Worm (Caenorhabditis elegans): ENCODE data around the gene H14N18.4.
A peak's percentile ranks its signal among the peaks of the same experiment; 100 is the strongest.

Gene H14N18.4

ce11 chrV:8928967-8929366 is at the start of gene H14N18.4:
TSS of gene H14N18.4 (minus strand) at chrV:8928978.
- TF ChIP-seq tbx-7 (tag; optimal IDR thresholded peaks at IDR 0.05) (no peak), ahr-1 (tag; optimal IDR thresholded peaks at IDR 0.05) (no peak), pat-9 (tag; optimal IDR thresholded peaks at IDR 0.05) (no peak)

ce11 chrV:8977895-8978294 is 49.1 kb upstream of the H14N18.4 start:
- no peak for TF ChIP-seq npax-4 (tag; optimal IDR thresholded peaks at IDR 0.05)
- no peak for TF ChIP-seq madf-2 (tag; optimal IDR thresholded peaks at IDR 0.05)
- no peak for TF ChIP-seq ceh-2 (tag; optimal IDR thresholded peaks at IDR 0.05)
- no peak for TF ChIP-seq ceh-18 (tag; optimal IDR thresholded peaks at IDR 0.05)
- TF ChIP-seq unc-86 (tag; optimal IDR thresholded peaks at IDR 0.05), result no peak
- TF ChIP-seq pha-2 (tag; optimal IDR thresholded peaks at IDR 0.05), result no peak
- no peak for TF ChIP-seq syd-9 (tag; optimal IDR thresholded peaks at IDR 0.05)
- TF ChIP-seq ceh-48 (tag; optimal IDR thresholded peaks at IDR 0.05), result no peak

DNA sequence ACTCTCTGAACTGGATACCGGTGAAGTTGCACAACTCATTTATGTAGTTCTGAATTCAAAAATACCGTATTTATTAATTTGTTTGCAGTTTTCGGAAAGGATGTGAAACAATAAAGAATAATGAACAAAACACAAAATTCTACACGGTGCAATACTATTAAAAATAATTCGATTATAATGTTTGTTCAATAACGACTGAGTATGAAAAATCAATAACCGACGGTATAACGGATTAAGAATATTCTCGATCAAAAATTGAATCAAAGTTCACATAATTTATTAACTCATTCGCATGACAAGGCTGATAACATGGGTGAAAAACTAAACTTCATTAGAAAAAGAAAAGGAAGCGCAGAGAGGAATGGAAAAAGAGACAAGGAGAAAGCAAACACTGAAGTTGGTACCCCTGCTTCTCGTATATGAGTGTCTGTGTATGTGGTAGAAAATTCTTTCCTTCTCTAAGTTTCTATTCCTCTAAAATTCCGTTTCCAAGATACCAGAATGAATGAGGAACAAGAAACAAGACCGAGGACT is 46.2 kb upstream of the H14N18.4 start, which contains the start of gene nhr-143:
Gene nhr-143, minus strand, starts transcription at position 51 of the 534 bp plus-strand sequence.
- no peak for TF ChIP-seq ztf-16 (tag; optimal IDR thresholded peaks at IDR 0.05)
- TF ChIP-seq sox-2 (GFP tag; IDR thresholded peaks at IDR 0.05), result no peak
- TF ChIP-seq hlh-8 (tag; optimal IDR thresholded peaks at IDR 0.05), result no peak
- no peak for TF ChIP-seq odd-2 (tag; optimal IDR thresholded peaks at IDR 0.05)
- TF ChIP-seq ceh-14 (tag; optimal IDR thresholded peaks at IDR 0.05), result no peak
- TF ChIP-seq tbx-2 (tag; optimal IDR thresholded peaks at IDR 0.05), result no peak
- TF ChIP-seq ceh-2 (tag; optimal IDR thresholded peaks at IDR 0.05), result no peak
- TF ChIP-seq pat-9 (tag; optimal IDR thresholded peaks at IDR 0.05), result no peak
- no peak for TF ChIP-seq F13H6.1 (tag; optimal IDR thresholded peaks at IDR 0.05)

DNA sequence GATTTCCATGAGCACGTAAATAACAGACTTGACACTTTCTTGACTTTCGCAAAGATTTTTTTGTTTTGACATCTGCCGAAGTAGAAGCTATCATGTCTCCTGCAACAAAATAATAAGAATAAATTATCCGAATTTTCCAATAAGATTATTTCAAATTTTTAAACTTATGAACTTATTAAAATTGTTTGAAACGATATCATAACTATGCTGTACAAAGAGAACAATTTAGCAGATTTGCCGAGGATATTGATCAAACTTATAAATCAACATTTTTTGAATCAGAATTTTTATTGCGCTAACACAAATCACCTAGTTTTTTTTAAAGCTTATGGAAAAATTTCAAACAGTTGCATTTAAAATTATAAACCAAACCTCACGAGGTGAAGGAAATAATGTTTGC is 43.5 kb upstream of the H14N18.4 start, which contains the start of gene nhr-195:
Gene nhr-195, minus strand, starts transcription at position 101 of the 400 bp plus-strand sequence.
- TF ChIP-seq zip-5 (tag; optimal IDR thresholded peaks at IDR 0.05), result no peak
- no peak for TF ChIP-seq pax-1 (tag; optimal IDR thresholded peaks at IDR 0.05)

DNA sequence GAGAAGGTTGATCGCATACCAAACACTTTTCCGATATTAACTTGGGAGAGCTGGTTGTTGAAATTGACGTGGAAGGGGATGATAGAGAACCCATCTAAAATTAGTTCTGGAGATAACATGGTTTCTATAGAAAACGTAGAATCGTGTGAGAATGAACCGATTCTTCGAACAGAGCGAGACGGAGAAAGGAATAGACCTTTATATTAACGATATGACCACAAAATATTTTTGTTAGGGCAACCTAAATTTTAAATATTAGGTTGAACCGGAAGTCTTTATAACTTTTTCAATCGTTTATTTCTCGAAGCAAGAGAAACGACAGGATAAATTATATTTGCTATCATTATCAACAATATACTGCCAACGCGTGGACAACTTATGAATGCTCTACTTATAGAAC is 37.3 kb upstream of the H14N18.4 start, which contains the start of gene nhr-219:
Gene nhr-219, minus strand, starts transcription at position 101 of the 400 bp plus-strand sequence.
- no peak for TF ChIP-seq mec-3 (tag; optimal IDR thresholded peaks at IDR 0.05; ENCODE audit: borderline replicate concordance)

ce11 chrV:8964055-8964758 is 35.4 kb upstream of the H14N18.4 start, which contains the start of gene nhr-44:
TSS of gene nhr-44 (minus strand) at chrV:8964105.
- TF ChIP-seq ceh-48 (tag; optimal IDR thresholded peaks at IDR 0.05) (no peak), unc-42 (tag; optimal IDR thresholded peaks at IDR 0.05) (no peak), pax-1 (tag; optimal IDR thresholded peaks at IDR 0.05) (peak; percentile 53), Y22D7AL.16 (tag; optimal IDR thresholded peaks at IDR 0.05) (no peak), fkh-6 (tag; optimal IDR thresholded peaks at IDR 0.05) (no peak), hlh-6 (tag; optimal IDR thresholded peaks at IDR 0.05) (no peak), che-1 (tag; optimal IDR thresholded peaks at IDR 0.05) (no peak)

DNA sequence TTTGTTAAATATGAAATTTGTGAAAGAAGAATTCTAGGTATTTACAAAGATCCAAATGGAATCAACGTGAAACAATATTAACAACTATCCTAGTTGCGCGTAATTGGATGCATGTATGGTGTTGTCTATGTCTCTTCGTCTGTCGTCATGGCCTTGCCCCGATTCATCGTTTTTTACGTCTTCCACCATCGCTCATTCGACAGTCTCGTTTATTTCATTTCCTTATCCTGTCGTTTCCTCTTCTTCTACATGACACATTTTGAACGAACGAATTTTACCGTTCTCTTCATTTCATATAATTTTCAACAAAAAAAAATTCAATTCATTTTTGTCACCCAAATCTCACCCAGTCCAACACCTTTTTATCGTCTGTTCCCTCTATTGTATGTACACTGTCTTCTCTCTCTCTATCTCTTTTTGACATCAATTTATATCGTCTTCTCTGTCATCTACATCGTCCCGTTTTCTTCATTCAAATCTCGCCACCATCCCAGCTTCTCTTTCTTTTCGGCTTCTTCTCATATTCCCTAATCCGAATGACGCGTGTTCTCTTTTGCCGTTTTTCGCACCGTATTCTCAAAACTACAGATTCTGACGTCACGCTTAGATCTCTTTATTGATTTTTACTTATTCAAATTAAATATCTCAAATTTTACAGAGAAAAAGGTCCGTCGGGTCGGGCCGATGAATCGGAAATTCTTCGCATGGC is 27.8 kb upstream of the H14N18.4 start, which contains the start of gene ttc-17:
Gene ttc-17, plus strand, starts transcription at position 659 of the 709 bp plus-strand sequence.
- TF ChIP-seq ceh-48 (tag; optimal IDR thresholded peaks at IDR 0.05) (no peak), ceh-30 (tag; optimal IDR thresholded peaks at IDR 0.05) (no peak), ceh-14 (tag; optimal IDR thresholded peaks at IDR 0.05) (no peak), ama-1 (optimal IDR thresholded peaks at IDR 0.05) (no peak), sox-4 (tag; optimal IDR thresholded peaks at IDR 0.05) (no peak), ceh-2 (tag; optimal IDR thresholded peaks at IDR 0.05) (no peak), zip-5 (tag; optimal IDR thresholded peaks at IDR 0.05) (no peak)

Data from whole organism, late embryonic.